Worm (Caenorhabditis elegans) whole organism, L4 larva: ENCODE measurements around the gene C15H11.13.
A peak's percentile ranks its signal among the peaks of the same experiment; 100 is the strongest.

ENCODE experiments used
- F37D6.2 ChIP-seq: sonication (generic microtip); optimal IDR thresholded peaks from 2 replicates; lab custom pipeline; 2016; ENCODE audit warnings: mild to moderate bottlenecking, missing genetic modification characterization, missing compliant biosample characterization
- R02D3.7 ChIP-seq: fragments of 150-350 bp; sonication (generic microtip); optimal IDR thresholded peaks from 3 replicates; lab custom pipeline; 2014; ENCODE audit warnings: missing biosample characterization, missing genetic modification characterization
- T26A8.4 ChIP-seq: fragments of 200-800 bp; sonication (Bioruptor generic); IDR thresholded peaks from 2 replicates; pipeline ENCODE4 v1.3.6; 2022; ENCODE audit warnings: missing genetic modification characterization, missing compliant biosample characterization
- Y48G9A.11 ChIP-seq: fragments of 200-800 bp; sonication (Bioruptor generic); IDR thresholded peaks from 2 replicates; pipeline ENCODE4 v1.3.6; 2022; ENCODE audit warnings: missing genetic modification reagents, missing genetic modification characterization, missing compliant biosample characterization
- Y75B8A.6 ChIP-seq: fragments of 200-800 bp; sonication (Bioruptor generic); IDR thresholded peaks from 2 replicates; pipeline ENCODE4 v1.3.6; 2022; ENCODE audit warnings: missing genetic modification reagents, missing genetic modification characterization, missing compliant biosample characterization
- ZK337.2 ChIP-seq: fragments of 200-800 bp; sonication (Bioruptor generic); IDR thresholded peaks from 2 replicates; pipeline ENCODE4 v1.3.6; 2022; ENCODE audit warnings: missing genetic modification reagents, missing genetic modification characterization, missing compliant biosample characterization
- ZK546.5 ChIP-seq, 2 experiments: sonication (generic microtip); optimal IDR thresholded peaks; 2 replicates each; lab custom pipeline; 2017; ENCODE audit warnings: missing biosample characterization in 2 of 2, missing genetic modification characterization in 2 of 2
- ama-1 ChIP-seq: fragments of 150-350 bp; optimal IDR thresholded peaks from 2 replicates; lab custom pipeline; 2014; ENCODE audit warnings: inconsistent platforms, mixed read lengths
- arid-1 ChIP-seq: fragments of 200-800 bp; sonication (Bioruptor generic); conservative IDR thresholded peaks from 2 replicates; pipeline ENCODE4 v1.3.6; 2022; ENCODE audit warnings: missing genetic modification reagents, missing genetic modification characterization, missing compliant biosample characterization
- attf-4 ChIP-seq: sonication (generic microtip); optimal IDR thresholded peaks from 3 replicates; lab custom pipeline; 2017; ENCODE audit warnings: missing biosample characterization, missing genetic modification characterization
- ceh-20 ChIP-seq: fragments of 200-800 bp; sonication (Bioruptor generic); IDR thresholded peaks from 2 replicates; pipeline ENCODE4 v1.3.6; 2022; ENCODE audit warnings: missing genetic modification reagents, missing genetic modification characterization, missing compliant biosample characterization
- ceh-28 ChIP-seq: fragments of 150-350 bp; optimal IDR thresholded peaks from 2 replicates; lab custom pipeline; 2014; ENCODE audit warnings: missing biosample characterization, missing genetic modification reagents, missing genetic modification characterization
- ceh-44 ChIP-seq: fragments of 200-800 bp; sonication (Bioruptor generic); IDR thresholded peaks from 2 replicates; pipeline ENCODE4 v1.3.6; 2022; ENCODE audit warnings: missing genetic modification reagents, missing genetic modification characterization, missing compliant biosample characterization
- ceh-82 ChIP-seq: sonication (generic microtip); optimal IDR thresholded peaks from 2 replicates; lab custom pipeline; 2017; ENCODE audit warnings: missing biosample characterization, missing genetic modification characterization
- daf-8 ChIP-seq: fragments of 200-800 bp; sonication (Bioruptor generic); IDR thresholded peaks from 2 replicates; pipeline ENCODE4 v1.3.6; 2022; ENCODE audit warnings: missing genetic modification characterization, missing compliant biosample characterization
- dmd-6 ChIP-seq: fragments of 200-800 bp; sonication (Bioruptor generic); IDR thresholded peaks from 2 replicates; pipeline ENCODE4 v1.3.6; 2022; ENCODE audit warnings: missing genetic modification reagents, missing genetic modification characterization, missing compliant biosample characterization
- dmd-8 ChIP-seq: fragments of 200-800 bp; sonication (Bioruptor generic); IDR thresholded peaks from 2 replicates; pipeline ENCODE4 v1.3.6; 2022; ENCODE audit warnings: missing genetic modification characterization, missing compliant biosample characterization
- dpl-1 ChIP-seq: fragments of 150-350 bp; optimal IDR thresholded peaks from 2 replicates; lab custom pipeline; 2014; ENCODE audit warnings: missing biosample characterization, missing genetic modification reagents, missing genetic modification characterization
- duxl-1 ChIP-seq: sonication (generic microtip); optimal IDR thresholded peaks from 2 replicates; lab custom pipeline; 2016; ENCODE audit warnings: mild to moderate bottlenecking, missing genetic modification characterization, moderate library complexity, missing compliant biosample characterization; ENCODE audit not compliant: poor library complexity
- egl-27 ChIP-seq: sonication (generic microtip); optimal IDR thresholded peaks from 3 replicates; lab custom pipeline; 2017; ENCODE audit warnings: missing biosample characterization, missing genetic modification reagents, missing genetic modification characterization
- egl-43 ChIP-seq: fragments of 200-800 bp; sonication (Bioruptor generic); IDR thresholded peaks from 2 replicates; pipeline ENCODE4 v1.3.6; 2022; ENCODE audit warnings: missing genetic modification reagents, missing genetic modification characterization, missing compliant biosample characterization
- fkh-10 ChIP-seq: fragments of 150-350 bp; optimal IDR thresholded peaks from 2 replicates; lab custom pipeline; 2014; ENCODE audit warnings: missing biosample characterization, missing genetic modification reagents, missing genetic modification characterization
- gei-8 ChIP-seq: fragments of 200-800 bp; sonication (Bioruptor generic); optimal IDR thresholded peaks from 2 replicates; lab custom pipeline; 2018; ENCODE audit warnings: mild to moderate bottlenecking, missing genetic modification characterization, missing compliant biosample characterization
- hmg-1.1 ChIP-seq: fragments of 200-800 bp; sonication (Bioruptor generic); IDR thresholded peaks from 2 replicates; pipeline ENCODE4 v1.3.6; 2022; ENCODE audit warnings: missing genetic modification reagents, missing genetic modification characterization, missing compliant biosample characterization
- jun-1 ChIP-seq: fragments of 150-350 bp; optimal IDR thresholded peaks from 2 replicates; lab custom pipeline; 2014; ENCODE audit warnings: missing biosample characterization, missing genetic modification reagents, missing genetic modification characterization
- lin-13 ChIP-seq: fragments of 150-350 bp; optimal IDR thresholded peaks from 2 replicates; lab custom pipeline; 2014; ENCODE audit warnings: missing biosample characterization, missing genetic modification reagents, missing genetic modification characterization
- madf-5 ChIP-seq, 2 experiments: fragments of 200-800 bp; sonication (Bioruptor generic); IDR thresholded peaks; 2 replicates each; pipeline ENCODE4 v1.3.6; 2022; ENCODE audit warnings: missing compliant biosample characterization in 2 of 2, missing genetic modification characterization in 2 of 2
- mdt-29 ChIP-seq: fragments of 200-800 bp; sonication (Bioruptor generic); IDR thresholded peaks from 2 replicates; pipeline ENCODE4 v1.3.6; 2022; ENCODE audit warnings: missing genetic modification reagents, missing genetic modification characterization, missing compliant biosample characterization
- mxl-2 ChIP-seq: fragments of 200-800 bp; sonication (Bioruptor generic); conservative IDR thresholded peaks from 2 replicates; pipeline ENCODE4 v1.3.6; 2022; ENCODE audit warnings: missing genetic modification reagents, missing genetic modification characterization, missing compliant biosample characterization
- nhr-10 ChIP-seq: fragments of 150-350 bp; optimal IDR thresholded peaks from 2 replicates; lab custom pipeline; 2014; ENCODE audit warnings: missing biosample characterization, missing genetic modification characterization
- nhr-11 ChIP-seq: fragments of 150-350 bp; optimal IDR thresholded peaks from 2 replicates; lab custom pipeline; 2014; ENCODE audit warnings: missing biosample characterization, missing genetic modification characterization
- nhr-111 ChIP-seq: fragments of 200-800 bp; sonication (Bioruptor generic); optimal IDR thresholded peaks from 2 replicates; lab custom pipeline; 2018; ENCODE audit warnings: mild to moderate bottlenecking, missing genetic modification characterization, missing compliant biosample characterization
- nhr-25 ChIP-seq: sonication (generic microtip); optimal IDR thresholded peaks from 2 replicates; lab custom pipeline; 2017; ENCODE audit warnings: missing genetic modification characterization, mild to moderate bottlenecking, missing compliant biosample characterization, antibody characterized with exemption, moderate library complexity, borderline replicate concordance; ENCODE audit not compliant: insufficient read depth
- nhr-41 ChIP-seq: fragments of 200-800 bp; sonication (Bioruptor generic); IDR thresholded peaks from 2 replicates; pipeline ENCODE4 v1.3.6; 2022; ENCODE audit warnings: missing genetic modification reagents, missing genetic modification characterization, missing compliant biosample characterization
- nhr-48 ChIP-seq: sonication (generic microtip); optimal IDR thresholded peaks from 2 replicates; lab custom pipeline; 2016; ENCODE audit warnings: mild to moderate bottlenecking, missing genetic modification characterization, missing compliant biosample characterization
- nhr-6 ChIP-seq: fragments of 150-350 bp; optimal IDR thresholded peaks from 2 replicates; lab custom pipeline; 2014; ENCODE audit warnings: missing biosample characterization, missing genetic modification characterization
- pha-4 ChIP-seq, 2 experiments: fragments of 150-350 bp in 1 of 2; fragments of 200-800 bp in 1 of 2; sonication (Bioruptor generic) in 1 of 2; IDR thresholded peaks in 1 of 2; optimal IDR thresholded peaks in 1 of 2; 2 replicates each; pipeline versions ENCODE4 v1.3.6 to Lab custom; 2014 to 2022; ENCODE audit warnings: missing genetic modification characterization in 2 of 2, missing genetic modification reagents in 2 of 2, missing biosample characterization in 1 of 2, missing compliant biosample characterization in 1 of 2
- php-3 ChIP-seq: fragments of 200-800 bp; sonication (Bioruptor generic); IDR thresholded peaks from 2 replicates; pipeline ENCODE4 v1.3.6; 2022; ENCODE audit warnings: missing genetic modification reagents, missing genetic modification characterization, missing compliant biosample characterization
- skn-1 ChIP-seq: fragments of 150-350 bp; optimal IDR thresholded peaks from 2 replicates; lab custom pipeline; 2014; ENCODE audit warnings: missing biosample characterization, missing genetic modification characterization
- snpc-1.2 ChIP-seq: fragments of 200-800 bp; sonication (Bioruptor generic); IDR thresholded peaks from 2 replicates; pipeline ENCODE4 v1.3.6; 2022; ENCODE audit warnings: missing genetic modification reagents, missing genetic modification characterization, missing compliant biosample characterization
- snpc-4 ChIP-seq: fragments of 150-350 bp; optimal IDR thresholded peaks from 2 replicates; lab custom pipeline; 2014; ENCODE audit warnings: missing biosample characterization, missing genetic modification characterization
- spr-1 ChIP-seq: sonication (generic microtip); optimal IDR thresholded peaks from 2 replicates; lab custom pipeline; 2016; ENCODE audit warnings: mild to moderate bottlenecking, missing genetic modification characterization, missing compliant biosample characterization
- tra-1 ChIP-seq: fragments of 200-800 bp; sonication (Bioruptor generic); IDR thresholded peaks from 2 replicates; pipeline ENCODE4 v1.3.6; 2022; ENCODE audit warnings: missing genetic modification reagents, missing genetic modification characterization, missing compliant biosample characterization
- unc-130 ChIP-seq: sonication (generic microtip); optimal IDR thresholded peaks from 2 replicates; lab custom pipeline; 2016; ENCODE audit warnings: missing genetic modification reagents, missing genetic modification characterization, missing compliant biosample characterization
- unc-39 ChIP-seq: sonication (generic microtip); optimal IDR thresholded peaks from 2 replicates; lab custom pipeline; 2017; ENCODE audit warnings: missing biosample characterization, missing genetic modification characterization
- unc-62 ChIP-seq, 3 experiments: fragments of 150-350 bp in 1 of 3; sonication (generic microtip); optimal IDR thresholded peaks in 2 of 3; peaks in 1 of 3; 1 replicate in 1 of 3; 2 replicates in 2 of 3; lab custom pipeline; 2014 to 2017; ENCODE audit warnings: missing biosample characterization in 3 of 3, missing genetic modification characterization in 3 of 3, missing genetic modification reagents in 3 of 3, missing genotype in 1 of 3
- zfp-3 ChIP-seq: fragments of 200-800 bp; sonication (Bioruptor generic); conservative IDR thresholded peaks from 2 replicates; pipeline ENCODE4 v1.3.6; 2022; ENCODE audit warnings: missing genetic modification reagents, missing genetic modification characterization, missing compliant biosample characterization
- zip-11 ChIP-seq: fragments of 200-800 bp; sonication (Bioruptor generic); IDR thresholded peaks from 2 replicates; pipeline ENCODE4 v1.3.6; 2022; ENCODE audit warnings: missing genetic modification characterization, missing compliant biosample characterization
- ztf-11 ChIP-seq: fragments of 150-350 bp; optimal IDR thresholded peaks from 2 replicates; lab custom pipeline; 2014; ENCODE audit warnings: missing biosample characterization, missing genetic modification characterization
- ztf-7 ChIP-seq: fragments of 150-350 bp; optimal IDR thresholded peaks from 2 replicates; lab custom pipeline; 2014; ENCODE audit warnings: missing biosample characterization, missing genetic modification characterization

The C15H11.13 gene

ce11 chrV:14355738-14356368, 39.0 kb upstream of the C15H11.13 start, which contains the start of gene cyn-1 (continued):
- TF ChIP-seq dmd-6 (GFP tag; lab: Robert Waterston, UW) = peak; percentile 55; the same call in 1 of the 2 replicates
- TF ChIP-seq ZK546.5 (tag; optimal IDR thresholded peaks at IDR 0.05; lab: Kevin White, UChicago) = no peak
- peak; percentile 61 for TF ChIP-seq duxl-1
- no peak for TF ChIP-seq ceh-44
- no peak for TF ChIP-seq zfp-3
- peak; percentile 66 for TF ChIP-seq spr-1 (tag; lab: Kevin White, UChicago)
- TF ChIP-seq pha-4 (GFP tag; IDR thresholded peaks at IDR 0.05; lab: Robert Waterston, UW) = peak; percentile 49; the same call in 1 of the 2 replicates
- TF ChIP-seq pha-4 (tag; optimal IDR thresholded peaks at IDR 0.05; lab: Kevin White, UChicago) = peak; percentile 72
- no peak for TF ChIP-seq php-3
- peak; percentile 24 for TF ChIP-seq nhr-48 (tag; lab: Kevin White, UChicago)
- TF ChIP-seq nhr-6 (tag; lab: Kevin White, UChicago) = peak; percentile 96
- TF ChIP-seq nhr-25 (tag; lab: Kevin White, UChicago) = peak; percentile 25
- TF ChIP-seq gei-8 (GFP tag; lab: Kevin White, UChicago) = no peak
- no peak for TF ChIP-seq dmd-8
- TF ChIP-seq F37D6.2 = peak; percentile 40
- TF ChIP-seq arid-1 (GFP tag; lab: Robert Waterston, UW) = 0 out of 2 replicates have a peak, but pooled peaks have one; percentile 14
- TF ChIP-seq jun-1 (tag; lab: Kevin White, UChicago) = peak; percentile 54
- no peak for TF ChIP-seq madf-5 (GFP tag; IDR thresholded peaks at IDR 0.05; lab: Robert Waterston, UW)
- no peak for TF ChIP-seq egl-43 (GFP tag; lab: Robert Waterston, UW)
- peak; percentile 70 for TF ChIP-seq T26A8.4 (GFP tag; lab: Robert Waterston, UW)
- no peak for TF ChIP-seq lin-13
- no peak for TF ChIP-seq unc-39
- no peak for TF ChIP-seq attf-4 (tag; lab: Kevin White, UChicago)
- no peak for TF ChIP-seq zip-11 (GFP tag; lab: Robert Waterston, UW)
- no peak for TF ChIP-seq egl-27 (tag; lab: Kevin White, UChicago)
- TF ChIP-seq fkh-10 (GFP tag; lab: Kevin White, UChicago) = peak; percentile 69
- peak; percentile 77 for TF ChIP-seq hmg-1.1
- TF ChIP-seq skn-1 (tag; lab: Kevin White, UChicago) = no peak
- no peak for TF ChIP-seq nhr-111 (GFP tag; lab: Kevin White, UChicago)
- TF ChIP-seq nhr-41 (GFP tag; lab: Robert Waterston, UW) = no peak
- peak; percentile 34 for TF ChIP-seq nhr-11 (tag; lab: Kevin White, UChicago)
- TF ChIP-seq Y48G9A.11 = no peak
- no peak for TF ChIP-seq ceh-20
- TF ChIP-seq snpc-1.2 (GFP tag; lab: Robert Waterston, UW) = no peak
- TF ChIP-seq Y75B8A.6 (GFP tag; lab: Robert Waterston, UW) = no peak
- TF ChIP-seq unc-62 (GFP tag; optimal IDR thresholded peaks at IDR 0.05 in 1 of 2; lab: Kevin White, UChicago) = no peak
- no peak for TF ChIP-seq unc-62 (tag; optimal IDR thresholded peaks at IDR 0.05; lab: Kevin White, UChicago)
- TF ChIP-seq tra-1 (GFP tag; lab: Robert Waterston, UW) = no peak
- TF ChIP-seq nhr-10 = no peak
- TF ChIP-seq mxl-2 = no peak
- peak; percentile 10 for TF ChIP-seq ama-1 (lab: Kevin White, UChicago)
- peak; percentile 53 for TF ChIP-seq ztf-7 (tag; lab: Kevin White, UChicago)
- TF ChIP-seq mdt-29 (GFP tag; lab: Robert Waterston, UW) = no peak
- no peak for TF ChIP-seq ztf-11
- TF ChIP-seq snpc-4 (tag; lab: Kevin White, UChicago) = no peak
- TF ChIP-seq ceh-82 (tag; lab: Kevin White, UChicago) = no peak
- TF ChIP-seq dpl-1 (GFP tag; lab: Kevin White, UChicago) = peak; percentile 97
- no peak for TF ChIP-seq daf-8 (GFP tag; lab: Robert Waterston, UW)
- no peak for TF ChIP-seq ZK337.2
- no peak for TF ChIP-seq R02D3.7 (tag; lab: Kevin White, UChicago)
- peak; percentile 41 for TF ChIP-seq unc-130 (GFP tag; lab: Kevin White, UChicago)
- no peak for TF ChIP-seq ceh-28 (tag; lab: Kevin White, UChicago)
